Worm (Caenorhabditis elegans): ENCODE results near the gene Y41D4A.7.

ce11 chrIV:1711029-1711489 lies 50.3 kb downstream of the Y41D4A.7 start, which contains the start of gene rpi-2:
- TF ChIP-seq sdz-12 (GFP tag; optimal IDR thresholded peaks at IDR 0.05), result peak; percentile 40
- TF ChIP-seq unc-39 (tag; optimal IDR thresholded peaks at IDR 0.05), result no peak
- no peak for TF ChIP-seq ceh-32 (tag; optimal IDR thresholded peaks at IDR 0.05; ENCODE audit: poor library complexity)
- TF ChIP-seq unc-130 (GFP tag; optimal IDR thresholded peaks at IDR 0.05), result peak; percentile 53
- TF ChIP-seq F49E8.2 (tag; optimal IDR thresholded peaks at IDR 0.05; ENCODE audit: borderline replicate concordance), result peak; percentile 95
